Fruit fly (Drosophila melanogaster) whole organism, prepupa: Measurements from ENCODE around the gene Naxe.
A peak's percentile ranks its signal among the peaks of the same experiment; 100 is the strongest.

Experiments used
- Blimp-1 ChIP-seq: fragments of 200-800 bp; sonication (Bioruptor generic); optimal IDR thresholded peaks from 3 replicates; lab custom pipeline; 2017; ENCODE audit warnings: missing biosample characterization, missing genetic modification characterization, mild to moderate bottlenecking, moderate library complexity, missing genetic modification reagents
- CG10631 ChIP-seq: fragments of 200-800 bp; sonication (Bioruptor generic); optimal IDR thresholded peaks from 2 replicates; lab custom pipeline; 2016; ENCODE audit warnings: missing biosample characterization, missing genetic modification characterization
- CG15336 ChIP-seq: fragments of 200-800 bp; sonication (Bioruptor generic); IDR thresholded peaks from 2 replicates; pipeline ENCODE4 v1.3.6; 2022; ENCODE audit warnings: missing biosample characterization, missing genetic modification characterization
- CG6163 ChIP-seq: fragments of 200-800 bp; sonication (Bioruptor generic); IDR thresholded peaks from 3 replicates; pipeline ENCODE4 v1.3.6; 2022; ENCODE audit warnings: missing biosample characterization, missing genetic modification characterization
- CG6854 ChIP-seq: fragments of 200-800 bp; sonication (Bioruptor generic); optimal IDR thresholded peaks from 2 replicates; lab custom pipeline; 2017; ENCODE audit warnings: missing biosample characterization, mild to moderate bottlenecking, missing genetic modification characterization
- CG8319 ChIP-seq: fragments of 200-800 bp; sonication (Bioruptor generic); optimal IDR thresholded peaks from 3 replicates; lab custom pipeline; 2016; ENCODE audit warnings: missing biosample characterization, missing genetic modification characterization
- Eip93F ChIP-seq: fragments of 200-800 bp; sonication (Bioruptor generic); optimal IDR thresholded peaks from 2 replicates; lab custom pipeline; 2016; ENCODE audit warnings: missing biosample characterization, mild to moderate bottlenecking, missing genetic modification characterization
- Hr39 ChIP-seq: fragments of 200-800 bp; sonication (Bioruptor generic); optimal IDR thresholded peaks from 2 replicates; lab custom pipeline; 2016; ENCODE audit warnings: missing biosample characterization, missing genetic modification characterization
- Smox ChIP-seq: fragments of 200-800 bp; sonication (Bioruptor generic); optimal IDR thresholded peaks from 3 replicates; lab custom pipeline; 2016; ENCODE audit warnings: missing biosample characterization, missing genetic modification characterization
- Sox14 ChIP-seq: fragments of 200-800 bp; sonication (Bioruptor generic); optimal IDR thresholded peaks from 3 replicates; lab custom pipeline; 2016; ENCODE audit warnings: missing biosample characterization, missing genetic modification characterization
- spab ChIP-seq: fragments of 200-800 bp; sonication (Bioruptor generic); optimal IDR thresholded peaks from 2 replicates; lab custom pipeline; 2017; ENCODE audit warnings: missing biosample characterization, mild to moderate bottlenecking, missing genetic modification characterization, missing genetic modification reagents

DNA sequence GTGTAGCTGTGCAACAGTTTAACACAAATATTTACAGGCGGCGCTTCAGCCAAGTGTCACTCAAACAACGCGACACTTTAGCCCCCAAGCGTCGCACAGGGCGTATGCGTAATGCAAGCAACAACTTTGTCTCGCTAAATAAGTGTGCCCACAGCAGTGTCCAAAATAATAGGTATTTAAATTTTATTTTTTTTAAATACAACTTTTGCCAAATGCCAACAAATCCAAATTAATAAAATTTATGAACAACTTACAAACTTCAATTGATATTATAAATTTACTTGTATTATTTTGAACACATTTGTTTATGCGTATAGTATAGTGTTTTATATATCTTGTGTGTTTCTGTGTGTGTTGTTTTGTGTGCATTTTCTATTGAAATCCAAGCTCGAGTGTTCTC is 28.0 kb downstream of the Naxe start:
- TF ChIP-seq Hr39 (GFP tag; lab: Kevin White, UChicago) = no peak
- TF ChIP-seq Sox14 (GFP tag; lab: Kevin White, UChicago) = no peak
- TF ChIP-seq Smox (GFP tag; lab: Kevin White, UChicago) = no peak
- no peak for TF ChIP-seq CG6854
- TF ChIP-seq CG8319 (GFP tag; lab: Kevin White, UChicago) = no peak
- TF ChIP-seq spab (GFP tag; lab: Kevin White, UChicago) = no peak
- TF ChIP-seq CG10631 = no peak
- no peak for TF ChIP-seq Blimp-1 (GFP tag; lab: Kevin White, UChicago)
- TF ChIP-seq CG15336 (GFP tag; lab: Robert Waterston, UW) = peak; percentile 46; the same call in 1 of the 2 replicates
- no peak for TF ChIP-seq Eip93F (GFP tag; lab: Kevin White, UChicago)
- TF ChIP-seq CG6163 (GFP tag; lab: Robert Waterston, UW) = peak; percentile 21; the same call in 1 of the 3 replicates
